Fruit fly (Drosophila melanogaster): ENCODE results near the gene CG15385.

DNA sequence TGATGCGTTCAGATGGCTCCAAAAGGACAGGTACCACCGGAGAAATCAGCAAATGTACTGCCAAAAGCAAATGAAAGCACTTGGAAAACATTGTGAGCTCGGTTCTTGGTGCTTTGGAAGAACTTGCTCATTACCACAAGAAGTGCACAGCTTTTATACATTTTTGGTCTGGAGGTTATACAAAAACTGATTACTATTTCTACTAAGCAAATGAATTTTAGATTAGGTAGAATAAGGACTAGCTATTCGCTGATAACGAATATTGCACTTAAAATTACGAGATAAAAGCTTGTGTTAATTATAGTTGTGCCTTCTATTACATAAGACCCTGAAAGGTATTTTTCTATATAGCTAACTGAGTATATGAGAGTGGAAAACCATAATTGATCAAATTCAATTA is 42.6 kb upstream of the CG15385 start, which contains the start of gene Send1:
- TF ChIP-seq insv (optimal IDR thresholded peaks at IDR 0.05) (no peak), psq (optimal IDR thresholded peaks at IDR 0.05) (no peak), h (optimal IDR thresholded peaks at IDR 0.05) (no peak), ttk (optimal IDR thresholded peaks at IDR 0.05) (no peak), Myc (optimal IDR thresholded peaks at IDR 0.05) (no peak)

Measured in Kc167 (cell line).